Worm (Caenorhabditis elegans): ENCODE results near the gene F26F2.5.

The F26F2.5 gene

ce11 chrV:20579534-20579933 is 6.0 kb downstream of the F26F2.5 start, which contains the start of gene F26F2.8:
F26F2.8 (plus strand) TSS chrV:20579546.
- TF ChIP-seq nhr-77 (tag; optimal IDR thresholded peaks at IDR 0.05) = no peak
- TF ChIP-seq mab-5 (tag; optimal IDR thresholded peaks at IDR 0.05) = no peak
- TF ChIP-seq zag-1 (tag; optimal IDR thresholded peaks at IDR 0.05) = no peak
- TF ChIP-seq crh-2 (tag; optimal IDR thresholded peaks at IDR 0.05) = no peak
- TF ChIP-seq elt-3 (tag; optimal IDR thresholded peaks at IDR 0.05) = no peak
- no peak for TF ChIP-seq sem-4 (tag; optimal IDR thresholded peaks at IDR 0.05)
- TF ChIP-seq mbf-1 (tag; optimal IDR thresholded peaks at IDR 0.05) = no peak

- TF ChIP-seq mbf-1 (tag; optimal IDR thresholded peaks at IDR 0.05) (no peak), nhr-21 (tag; optimal IDR thresholded peaks at IDR 0.05) (peak; percentile 58), fos-1 (tag; optimal IDR thresholded peaks at IDR 0.05) (peak; percentile 45), gmeb-1 (tag; optimal IDR thresholded peaks at IDR 0.05) (peak; percentile 80), sma-3 (GFP tag; optimal IDR thresholded peaks at IDR 0.05) (peak; percentile 80), skn-1 (tag; optimal IDR thresholded peaks at IDR 0.05) (no peak), ceh-82 (tag; optimal IDR thresholded peaks at IDR 0.05) (no peak), sem-4 (tag; optimal IDR thresholded peaks at IDR 0.05) (peak; percentile 71), egl-27 (tag; optimal IDR thresholded peaks at IDR 0.05) (peak; percentile 21), peb-1 (tag; optimal IDR thresholded peaks at IDR 0.05) (no peak), unc-55 (GFP tag; optimal IDR thresholded peaks at IDR 0.05) (peak; percentile 75), C34F6.9 (tag; optimal IDR thresholded peaks at IDR 0.05) (peak; percentile 94), lin-13 (GFP tag; optimal IDR thresholded peaks at IDR 0.05) (peak; percentile 85), nhr-25 (tag; optimal IDR thresholded peaks at IDR 0.05) (no peak), ztf-11 (tag; optimal IDR thresholded peaks at IDR 0.05) (no peak), Y55F3AM.14 (GFP tag; optimal IDR thresholded peaks at IDR 0.05) (no peak), lsy-2 (tag; optimal IDR thresholded peaks at IDR 0.05) (peak; percentile 82 to 93), ztf-4 (tag; optimal IDR thresholded peaks at IDR 0.05) (peak; percentile 61), mdl-1 (tag; optimal IDR thresholded peaks at IDR 0.05) (peak; percentile 30 to 45), nhr-77 (tag; optimal IDR thresholded peaks at IDR 0.05) (no peak), dmd-4 (tag; optimal IDR thresholded peaks at IDR 0.05) (peak; percentile 29), nhr-11 (tag; optimal IDR thresholded peaks at IDR 0.05) (no peak), mab-5 (tag; optimal IDR thresholded peaks at IDR 0.05) (peak; percentile 61), nhr-6 (tag; optimal IDR thresholded peaks at IDR 0.05) (no peak), alr-1 (tag; optimal IDR thresholded peaks at IDR 0.05) (no peak), ceh-16 (tag; optimal IDR thresholded peaks at IDR 0.05) (no peak), unc-39 (tag; optimal IDR thresholded peaks at IDR 0.05) (no peak), nhr-23 (tag; optimal IDR thresholded peaks at IDR 0.05) (no peak), lin-39 (tag; optimal IDR thresholded peaks at IDR 0.05) (no peak), elt-1 (tag; optimal IDR thresholded peaks at IDR 0.05) (no peak), crh-2 (tag; optimal IDR thresholded peaks at IDR 0.05) (peak; percentile 88), ZK546.5 (tag; optimal IDR thresholded peaks at IDR 0.05) (no peak), snpc-4 (tag; optimal IDR thresholded peaks at IDR 0.05) (peak; percentile 43), ztf-1 (GFP tag; conservative IDR thresholded peaks at IDR 0.05) (no peak), lin-11 (tag; optimal IDR thresholded peaks at IDR 0.05) (peak; percentile 75), sma-9 (GFP tag; optimal IDR thresholded peaks at IDR 0.05) (no peak), sma-9 (tag; optimal IDR thresholded peaks at IDR 0.05) (no peak), F13H6.1 (tag; optimal IDR thresholded peaks at IDR 0.05) (peak; percentile 68), zag-1 (tag; optimal IDR thresholded peaks at IDR 0.05) (peak; percentile 34), aly-2 (tag; optimal IDR thresholded peaks at IDR 0.05) (no peak), unc-62 (GFP tag; optimal IDR thresholded peaks at IDR 0.05) (no peak), nhr-12 (tag; optimal IDR thresholded peaks at IDR 0.05) (no peak), R02D3.7 (tag; optimal IDR thresholded peaks at IDR 0.05) (peak; percentile 21), elt-3 (tag; optimal IDR thresholded peaks at IDR 0.05) (no peak)
Measured at ce11 chrV:20580511-20581040, 7.1 kb downstream of the F26F2.5 start, which contains the start of gene F26F2.7. F26F2.7 (plus strand) TSS chrV:20580990.
